Worm (Caenorhabditis elegans): ENCODE data around the gene nhr-105.

ce11 chrIV:7084632-7085160, 34.7 kb downstream of the nhr-105 start, which contains the start of gene rps-4:
- TF ChIP-seq ama-1 (optimal IDR thresholded peaks at IDR 0.05) (no peak), flt-1 (GFP tag; IDR thresholded peaks at IDR 0.05) (no peak), hmbx-1 (tag; optimal IDR thresholded peaks at IDR 0.05) (peak; percentile 14), B0310.2 (tag; optimal IDR thresholded peaks at IDR 0.05) (no peak), scrt-1 (GFP tag; IDR thresholded peaks at IDR 0.05) (no peak), hmg-4 (GFP tag; optimal IDR thresholded peaks at IDR 0.05) (peak; percentile 38), ceh-36 (tag; optimal IDR thresholded peaks at IDR 0.05) (no peak), pes-1 (GFP tag; IDR thresholded peaks at IDR 0.05) (no peak)

Data from whole organism, early embryonic.